Worm (Caenorhabditis elegans) whole organism, early embryonic: ENCODE results near the gene EEED8.12.

ENCODE experiments used
- B0310.2 ChIP-seq: sonication (generic microtip); optimal IDR thresholded peaks from 2 replicates; lab custom pipeline; 2016; ENCODE audit warnings: mild to moderate bottlenecking, missing genetic modification characterization, missing compliant biosample characterization
- F13C5.2 ChIP-seq: sonication (generic microtip); optimal IDR thresholded peaks from 2 replicates; lab custom pipeline; 2017; ENCODE audit warnings: mild to moderate bottlenecking, missing genetic modification characterization, inconsistent platforms, missing compliant biosample characterization
- aly-1 ChIP-seq: sonication (generic microtip); optimal IDR thresholded peaks from 2 replicates; lab custom pipeline; 2016; ENCODE audit warnings: missing genetic modification characterization, missing compliant biosample characterization
- ama-1 ChIP-seq: fragments of 150-350 bp; optimal IDR thresholded peaks from 2 replicates; lab custom pipeline; 2014
- ceh-13 ChIP-seq: fragments of 200-800 bp; sonication (Bioruptor generic); optimal IDR thresholded peaks from 2 replicates; lab custom pipeline; 2018; ENCODE audit warnings: mild to moderate bottlenecking, missing genetic modification characterization, missing compliant biosample characterization
- ceh-36 ChIP-seq: sonication (generic microtip); optimal IDR thresholded peaks from 2 replicates; lab custom pipeline; 2016; ENCODE audit warnings: missing genetic modification characterization, inconsistent platforms, missing compliant biosample characterization
- ets-7 ChIP-seq: sonication (generic microtip); optimal IDR thresholded peaks from 2 replicates; lab custom pipeline; 2016; ENCODE audit warnings: missing genotype, missing genetic modification characterization, missing compliant biosample characterization
- flt-1 ChIP-seq: fragments of 200-800 bp; sonication (Bioruptor generic); IDR thresholded peaks from 2 replicates; pipeline ENCODE4 v1.3.6; 2022; ENCODE audit warnings: missing genetic modification characterization, missing compliant biosample characterization
- hmbx-1 ChIP-seq: sonication (generic microtip); optimal IDR thresholded peaks from 2 replicates; lab custom pipeline; 2016; ENCODE audit warnings: mild to moderate bottlenecking, missing genetic modification characterization, missing compliant biosample characterization
- hmg-4 ChIP-seq: fragments of 200-800 bp; sonication (Bioruptor generic); optimal IDR thresholded peaks from 2 replicates; lab custom pipeline; 2018; ENCODE audit warnings: mild to moderate bottlenecking, missing genetic modification characterization, missing compliant biosample characterization
- hnd-1 ChIP-seq: sonication (generic microtip); optimal IDR thresholded peaks from 2 replicates; lab custom pipeline; 2016; ENCODE audit warnings: missing genetic modification characterization, missing compliant biosample characterization
- pes-1 ChIP-seq: fragments of 200-800 bp; sonication (Bioruptor generic); IDR thresholded peaks from 2 replicates; pipeline ENCODE4 v1.3.6; 2022; ENCODE audit warnings: missing genetic modification reagents, missing genetic modification characterization, missing compliant biosample characterization
- scrt-1 ChIP-seq: fragments of 200-800 bp; sonication (Bioruptor generic); IDR thresholded peaks from 2 replicates; pipeline ENCODE4 v1.3.6; 2022; ENCODE audit warnings: missing genetic modification characterization, missing compliant biosample characterization
- tbx-11 ChIP-seq: fragments of 200-800 bp; sonication (Bioruptor generic); IDR thresholded peaks from 2 replicates; pipeline ENCODE4 v1.3.6; 2022; ENCODE audit warnings: missing genetic modification characterization, missing compliant biosample characterization
- tbx-37 ChIP-seq: fragments of 200-800 bp; sonication (Bioruptor generic); conservative IDR thresholded peaks from 2 replicates; pipeline ENCODE4 v1.3.6; 2022; ENCODE audit warnings: missing genetic modification reagents, missing genetic modification characterization, missing compliant biosample characterization
- tra-4 ChIP-seq: sonication (generic microtip); optimal IDR thresholded peaks from 2 replicates; lab custom pipeline; 2017; ENCODE audit warnings: missing genetic modification characterization, missing compliant biosample characterization

EEED8.12 gene

ce11 chrII:5370641-5371040 is 38.2 kb downstream of the EEED8.12 start, which contains the start of gene F09E5.12:
Gene F09E5.12, minus strand, starts transcription at chrII:5370741.
- no peak for TF ChIP-seq tbx-11 (GFP tag; lab: Robert Waterston, UW)
- TF ChIP-seq tra-4 (tag; lab: Kevin White, UChicago), result no peak
- TF ChIP-seq B0310.2 (tag; lab: Kevin White, UChicago), result no peak
- no peak for TF ChIP-seq ets-7
- TF ChIP-seq hmg-4 (GFP tag; lab: Kevin White, UChicago), result no peak
- TF ChIP-seq hnd-1 (tag; lab: Kevin White, UChicago), result no peak
- TF ChIP-seq ama-1 (lab: Kevin White, UChicago), result no peak
- TF ChIP-seq ceh-13, result no peak
- no peak for TF ChIP-seq scrt-1 (GFP tag; lab: Robert Waterston, UW)
- no peak for TF ChIP-seq pes-1 (GFP tag; lab: Robert Waterston, UW)
- TF ChIP-seq ceh-36 (tag; lab: Kevin White, UChicago), result no peak

ce11 chrII:5365645-5366044 is 43.2 kb downstream of the EEED8.12 start, which contains the start of gene F09E5.16:
Gene F09E5.16, minus strand, starts transcription at chrII:5365745.
- TF ChIP-seq ceh-13, result no peak
- TF ChIP-seq pes-1 (GFP tag; lab: Robert Waterston, UW), result no peak
- no peak for TF ChIP-seq flt-1 (GFP tag; lab: Robert Waterston, UW)

ce11 chrII:5364516-5364915 is 44.3 kb downstream of the EEED8.12 start:
- TF ChIP-seq flt-1 (GFP tag; lab: Robert Waterston, UW) (no peak), aly-1 (no peak), ceh-36 (tag; lab: Kevin White, UChicago) (no peak), tbx-37 (no peak), ama-1 (lab: Kevin White, UChicago) (no peak), tbx-11 (GFP tag; lab: Robert Waterston, UW) (no peak), scrt-1 (GFP tag; lab: Robert Waterston, UW) (no peak), F13C5.2 (tag; lab: Kevin White, UChicago) (no peak), hmbx-1 (tag; lab: Kevin White, UChicago) (no peak), ets-7 (no peak)

ce11 chrII:5359252-5359651 is 49.6 kb downstream of the EEED8.12 start, which contains the start of gene sec-6:
Gene sec-6, plus strand, starts transcription at chrII:5359552.
- TF ChIP-seq hnd-1 (tag; lab: Kevin White, UChicago), result no peak
- TF ChIP-seq F13C5.2 (tag; lab: Kevin White, UChicago), result no peak
- TF ChIP-seq flt-1 (GFP tag; lab: Robert Waterston, UW), result no peak
- TF ChIP-seq ceh-36 (tag; lab: Kevin White, UChicago), result no peak
- no peak for TF ChIP-seq tra-4 (tag; lab: Kevin White, UChicago)
- no peak for TF ChIP-seq scrt-1 (GFP tag; lab: Robert Waterston, UW)
- TF ChIP-seq aly-1, result no peak
